Fruit fly (Drosophila melanogaster) whole organism, adult: ENCODE data around the gene CG14787.

Source experiments
- CG12768 ChIP-seq: fragments of 200-800 bp; sonication (Bioruptor generic); optimal IDR thresholded peaks from 2 replicates; lab custom pipeline; 2017; ENCODE audit warnings: missing biosample characterization, missing genetic modification characterization, mild to moderate bottlenecking, moderate library complexity, missing genetic modification reagents
- CG7045 ChIP-seq: fragments of 200-800 bp; sonication (Bioruptor generic); optimal IDR thresholded peaks from 2 replicates; lab custom pipeline; 2017; ENCODE audit warnings: missing biosample characterization, mild to moderate bottlenecking, missing genetic modification characterization
- cic ChIP-seq: fragments of 200-800 bp; sonication (Bioruptor generic); optimal IDR thresholded peaks from 2 replicates; lab custom pipeline; 2017; ENCODE audit warnings: missing biosample characterization, mild to moderate bottlenecking, missing genetic modification characterization, moderate library complexity
- kay ChIP-seq: fragments of 200-800 bp; sonication (Bioruptor generic); peaks from one replicate; lab custom pipeline; 2016; ENCODE audit warnings: missing biosample characterization, missing genetic modification characterization, borderline replicate concordance
- ovo ChIP-seq: fragments of 200-800 bp; sonication (Bioruptor generic); optimal IDR thresholded peaks from 2 replicates; lab custom pipeline; 2016; ENCODE audit warnings: missing biosample characterization, missing genetic modification characterization
- pad ChIP-seq: fragments of 200-800 bp; sonication (Bioruptor generic); optimal IDR thresholded peaks from 3 replicates; lab custom pipeline; 2017; ENCODE audit warnings: missing biosample characterization, missing genetic modification characterization, mild to moderate bottlenecking, moderate library complexity, missing genetic modification reagents

- TF ChIP-seq kay, result no peak
- no peak for TF ChIP-seq CG12768
- TF ChIP-seq ovo (GFP tag; lab: Kevin White, UChicago), result no peak
- no peak for TF ChIP-seq cic (GFP tag; lab: Kevin White, UChicago)
- TF ChIP-seq pad, result no peak
- no peak for TF ChIP-seq CG7045
These were observed 47.2 kb downstream of the CG14787 start for dm6 chrX:1414269-1414668.
